Fruit fly (Drosophila melanogaster) whole organism, embryonic: ENCODE results near the gene nAChRalpha7.

Source experiments
- Aef1 ChIP-seq: fragments of 200-800 bp; sonication (Bioruptor generic); IDR thresholded peaks from 3 replicates; pipeline ENCODE4 v1.3.6; 2022; ENCODE audit warnings: missing biosample characterization, missing genetic modification characterization
- CG10209 ChIP-seq: fragments of 200-800 bp; sonication (Bioruptor generic); optimal IDR thresholded peaks from 3 replicates; lab custom pipeline; 2017; ENCODE audit warnings: missing biosample characterization, mild to moderate bottlenecking, missing genetic modification characterization, missing genetic modification reagents
- CG10462 ChIP-seq: fragments of 200-800 bp; sonication (Bioruptor generic); optimal IDR thresholded peaks from 2 replicates; lab custom pipeline; 2016; ENCODE audit warnings: missing biosample characterization, missing genetic modification characterization
- CG11695 ChIP-seq: fragments of 200-800 bp; sonication (Bioruptor generic); IDR thresholded peaks from 3 replicates; pipeline ENCODE4 v1.3.6; 2022; ENCODE audit warnings: missing biosample characterization, missing genetic modification characterization
- CG12219 ChIP-seq: fragments of 200-800 bp; sonication (Bioruptor generic); optimal IDR thresholded peaks from 3 replicates; lab custom pipeline; 2018; ENCODE audit warnings: missing biosample characterization, mild to moderate bottlenecking, missing genetic modification characterization
- CG12391 ChIP-seq: fragments of 200-800 bp; sonication (Bioruptor generic); optimal IDR thresholded peaks from 3 replicates; lab custom pipeline; 2018; ENCODE audit warnings: missing biosample characterization, mild to moderate bottlenecking, missing genetic modification characterization, moderate library complexity
- CG13424 ChIP-seq: fragments of 200-800 bp; sonication (Bioruptor generic); optimal IDR thresholded peaks from 2 replicates; lab custom pipeline; 2019; ENCODE audit warnings: missing biosample characterization, mild to moderate bottlenecking, missing genetic modification characterization, moderate library complexity
- CG13775 ChIP-seq: fragments of 200-800 bp; sonication (Bioruptor generic); optimal IDR thresholded peaks from 3 replicates; lab custom pipeline; 2017; ENCODE audit warnings: missing biosample characterization, mild to moderate bottlenecking, missing genetic modification characterization
- CG14441 ChIP-seq: fragments of 200-800 bp; sonication (Bioruptor generic); IDR thresholded peaks from 2 replicates; pipeline ENCODE4 v1.3.6; 2022; ENCODE audit warnings: missing biosample characterization, missing genetic modification characterization
- CG14710 ChIP-seq: fragments of 200-800 bp; sonication (Bioruptor generic); optimal IDR thresholded peaks from 3 replicates; lab custom pipeline; 2019; ENCODE audit warnings: missing biosample characterization, mild to moderate bottlenecking, missing genetic modification characterization, moderate library complexity
- CG14860 ChIP-seq: fragments of 200-800 bp; sonication (Bioruptor generic); IDR thresholded peaks from 3 replicates; pipeline ENCODE4 v1.3.6; 2022; ENCODE audit warnings: missing biosample characterization, missing genetic modification characterization; ENCODE audit not compliant: partially characterized antibody
- CG15269 ChIP-seq: fragments of 200-800 bp; sonication (Bioruptor generic); optimal IDR thresholded peaks from 2 replicates; lab custom pipeline; 2018; ENCODE audit warnings: missing biosample characterization, mild to moderate bottlenecking, missing genetic modification characterization, moderate library complexity
- CG1603 ChIP-seq: fragments of 200-800 bp; sonication (Bioruptor generic); optimal IDR thresholded peaks from 2 replicates; lab custom pipeline; 2019; ENCODE audit warnings: missing biosample characterization, mild to moderate bottlenecking, missing genetic modification characterization, moderate library complexity
- CG1647 ChIP-seq: fragments of 200-800 bp; sonication (Bioruptor generic); optimal IDR thresholded peaks from 3 replicates; lab custom pipeline; 2016; ENCODE audit warnings: missing biosample characterization, missing genetic modification characterization
- CG30020 ChIP-seq: fragments of 200-800 bp; optimal IDR thresholded peaks from 2 replicates; lab custom pipeline; 2019; ENCODE audit warnings: missing biosample characterization, mild to moderate bottlenecking, missing genetic modification characterization, moderate library complexity
- CG4617 ChIP-seq: fragments of 200-800 bp; sonication (Bioruptor generic); optimal IDR thresholded peaks from 3 replicates; lab custom pipeline; 2016; ENCODE audit warnings: missing biosample characterization, missing genetic modification characterization, borderline replicate concordance
- CG6254 ChIP-seq: fragments of 200-800 bp; sonication (Bioruptor generic); optimal IDR thresholded peaks from 3 replicates; lab custom pipeline; 2017; ENCODE audit warnings: mild to moderate bottlenecking, missing biosample characterization, missing genetic modification reagents, missing genetic modification characterization
- CG7839 ChIP-seq: fragments of 200-800 bp; sonication (Bioruptor generic); optimal IDR thresholded peaks from 3 replicates; lab custom pipeline; 2018; ENCODE audit warnings: missing biosample characterization, mild to moderate bottlenecking, missing genetic modification characterization, moderate library complexity
- CG8290 ChIP-seq, 3 experiments: fragments of 200-800 bp; sonication (Bioruptor generic); optimal IDR thresholded peaks; 2 replicates each; lab custom pipeline; 2016 to 2019; ENCODE audit warnings: missing biosample characterization in 3 of 3, missing genetic modification characterization in 3 of 3, mild to moderate bottlenecking in 2 of 3, moderate library complexity in 1 of 3
- CG9932 ChIP-seq: fragments of 200-800 bp; sonication (Bioruptor generic); IDR thresholded peaks from 2 replicates; pipeline ENCODE4 v1.3.6; 2022; ENCODE audit warnings: missing biosample characterization, missing genetic modification characterization
- E2f1 ChIP-seq: fragments of 200-800 bp; sonication (Bioruptor generic); IDR thresholded peaks from 2 replicates; pipeline ENCODE4 v1.3.6; 2022; ENCODE audit warnings: missing biosample characterization, missing genetic modification characterization
- Fer1 ChIP-seq: fragments of 200-800 bp; sonication (Bioruptor generic); optimal IDR thresholded peaks from 2 replicates; lab custom pipeline; 2017; ENCODE audit warnings: missing biosample characterization, mild to moderate bottlenecking, missing genetic modification characterization
- HHEX ChIP-seq: fragments of 200-800 bp; sonication (Bioruptor generic); optimal IDR thresholded peaks from 3 replicates; lab custom pipeline; 2017; ENCODE audit warnings: missing biosample characterization, mild to moderate bottlenecking, missing genetic modification characterization, missing genetic modification reagents
- HLH3B ChIP-seq: fragments of 200-800 bp; sonication (Bioruptor generic); IDR thresholded peaks from 2 replicates; pipeline ENCODE4 v1.3.6; 2022; ENCODE audit warnings: missing biosample characterization, missing genetic modification characterization
- Hr51 ChIP-seq, 2 experiments: fragments of 200-800 bp; sonication (Bioruptor generic); optimal IDR thresholded peaks; 2 replicates in 1 of 2; 3 replicates in 1 of 2; lab custom pipeline; 2016 to 2018; ENCODE audit warnings: missing biosample characterization in 2 of 2, missing genetic modification characterization in 2 of 2, mild to moderate bottlenecking in 1 of 2, moderate library complexity in 1 of 2
- Med ChIP-seq: fragments of 200-800 bp; sonication (Bioruptor generic); peaks from one replicate; lab custom pipeline; 2016; ENCODE audit warnings: missing biosample characterization, missing genetic modification characterization, mild to moderate bottlenecking, inconsistent platforms, moderate library complexity
- Meics ChIP-seq: fragments of 200-800 bp; sonication (Bioruptor generic); optimal IDR thresholded peaks from 2 replicates; lab custom pipeline; 2017; ENCODE audit warnings: missing biosample characterization, mild to moderate bottlenecking, missing genetic modification characterization
- NFAT ChIP-seq: fragments of 200-800 bp; sonication (Bioruptor generic); IDR thresholded peaks from 2 replicates; pipeline ENCODE4 v1.3.6; 2022; ENCODE audit warnings: missing biosample characterization, missing genetic modification characterization
- Neu2 ChIP-seq: fragments of 200-800 bp; sonication (Bioruptor generic); optimal IDR thresholded peaks from 3 replicates; lab custom pipeline; 2016; ENCODE audit warnings: missing biosample characterization, missing genetic modification characterization, borderline replicate concordance
- PHDP ChIP-seq: fragments of 200-800 bp; sonication (Bioruptor generic); optimal IDR thresholded peaks from 3 replicates; lab custom pipeline; 2018; ENCODE audit warnings: missing biosample characterization, mild to moderate bottlenecking, missing genetic modification characterization, moderate library complexity
- Rfx ChIP-seq: fragments of 200-800 bp; sonication (Bioruptor generic); IDR thresholded peaks from 2 replicates; pipeline ENCODE4 v1.3.6; 2022; ENCODE audit warnings: missing biosample characterization, missing genetic modification characterization
- Usf ChIP-seq: fragments of 200-800 bp; sonication (Bioruptor generic); optimal IDR thresholded peaks from 2 replicates; lab custom pipeline; 2017; ENCODE audit warnings: missing genotype, missing biosample characterization, missing genetic modification characterization
- Xrp1 ChIP-seq: fragments of 200-800 bp; sonication (Bioruptor generic); IDR thresholded peaks from 2 replicates; pipeline ENCODE4 v1.3.6; 2022; ENCODE audit warnings: missing biosample characterization, missing genetic modification characterization
- ac ChIP-seq: fragments of 200-800 bp; sonication (Bioruptor generic); optimal IDR thresholded peaks from 3 replicates; lab custom pipeline; 2017; ENCODE audit warnings: missing biosample characterization, mild to moderate bottlenecking, missing genetic modification characterization
- bab2 ChIP-seq: fragments of 200-800 bp; sonication (Bioruptor generic); optimal IDR thresholded peaks from 2 replicates; lab custom pipeline; 2016; ENCODE audit warnings: missing biosample characterization, missing genetic modification characterization
- bsh ChIP-seq, 2 experiments: fragments of 200-800 bp; sonication (Bioruptor generic); optimal IDR thresholded peaks; 2 replicates each; lab custom pipeline; 2017 to 2018; ENCODE audit warnings: mild to moderate bottlenecking in 2 of 2, missing biosample characterization in 2 of 2, missing genetic modification characterization in 2 of 2, moderate library complexity in 1 of 2
- caup ChIP-seq: fragments of 200-800 bp; sonication (Bioruptor generic); optimal IDR thresholded peaks from 3 replicates; lab custom pipeline; 2017; ENCODE audit warnings: missing biosample characterization, mild to moderate bottlenecking, missing genetic modification characterization, moderate library complexity; ENCODE audit not compliant: severe bottlenecking
- da ChIP-seq: fragments of 200-800 bp; sonication (Bioruptor generic); optimal IDR thresholded peaks from 2 replicates; lab custom pipeline; 2016; ENCODE audit warnings: missing biosample characterization, missing genetic modification characterization
- fd96Cb ChIP-seq: fragments of 200-800 bp; sonication (Bioruptor generic); optimal IDR thresholded peaks from 2 replicates; lab custom pipeline; 2018; ENCODE audit warnings: missing biosample characterization, mild to moderate bottlenecking, missing genetic modification characterization, moderate library complexity
- grau ChIP-seq: fragments of 200-800 bp; optimal IDR thresholded peaks from 3 replicates; lab custom pipeline; 2019; ENCODE audit warnings: missing biosample characterization, mild to moderate bottlenecking, missing genetic modification characterization, moderate library complexity
- hkb ChIP-seq, 2 experiments: fragments of 200-800 bp in 1 of 2; fragments of >200 bp in 1 of 2; sonication (Bioruptor generic) in 1 of 2; IDR thresholded peaks in 1 of 2; optimal IDR thresholded peaks in 1 of 2; 2 replicates each; pipeline versions ENCODE4 v1.3.6 to Lab custom; 2017 to 2022; ENCODE audit warnings: missing biosample characterization in 1 of 2, missing genetic modification characterization in 1 of 2
- jumu ChIP-seq: fragments of 200-800 bp; sonication (Bioruptor generic); optimal IDR thresholded peaks from 3 replicates; lab custom pipeline; 2016; ENCODE audit warnings: missing biosample characterization, missing genetic modification characterization
- sd ChIP-seq: fragments of 200-800 bp; sonication (Bioruptor generic); optimal IDR thresholded peaks from 3 replicates; lab custom pipeline; 2018; ENCODE audit warnings: missing biosample characterization, mild to moderate bottlenecking, missing genetic modification characterization, moderate library complexity
- sens ChIP-seq: fragments of 200-800 bp; sonication (Bioruptor generic); peaks from one replicate; lab custom pipeline; 2016; ENCODE audit warnings: missing biosample characterization, missing genetic modification characterization
- sens-2 ChIP-seq: fragments of 200-800 bp; sonication (Bioruptor generic); IDR thresholded peaks from 2 replicates; pipeline ENCODE4 v1.3.6; 2022; ENCODE audit warnings: missing biosample characterization, missing genetic modification characterization
- sob ChIP-seq: fragments of 200-800 bp; sonication (Bioruptor generic); IDR thresholded peaks from 2 replicates; pipeline ENCODE4 v1.3.6; 2022; ENCODE audit warnings: missing biosample characterization, missing genetic modification characterization
- vvl ChIP-seq: fragments of 200-800 bp; sonication (Bioruptor generic); IDR thresholded peaks from 2 replicates; pipeline ENCODE4 v1.3.6; 2022; ENCODE audit warnings: missing biosample characterization, missing genetic modification characterization
- wek ChIP-seq: fragments of 200-800 bp; sonication (Bioruptor generic); optimal IDR thresholded peaks from 3 replicates; lab custom pipeline; 2018; ENCODE audit warnings: missing biosample characterization, mild to moderate bottlenecking, missing genetic modification characterization, moderate library complexity

nAChRalpha7 gene

dm6 chrX:19281271-19281670 lies 67.0 kb downstream of the nAChRalpha7 start (continued):
- TF ChIP-seq ac (GFP tag; lab: Kevin White, UChicago) (no peak), caup (GFP tag; lab: Kevin White, UChicago) (peak; percentile 22), Aef1 (GFP tag; lab: Robert Waterston, UW) (peak; percentile 17; the same call in 1 of the 3 replicates), CG14860 (GFP tag; lab: Robert Waterston, UW) (no peak), Xrp1 (GFP tag; lab: Robert Waterston, UW) (peak; percentile 34; the same call in 1 of the 2 replicates), CG8290 (GFP tag; optimal IDR thresholded peaks at IDR 0.05; lab: Kevin White, UChicago) (no peak), CG8290 (tag; optimal IDR thresholded peaks at IDR 0.05; lab: Kevin White, UChicago) (peak in 1 of 2 experiments; percentile 59), CG30020 (no peak), fd96Cb (tag; lab: Kevin White, UChicago) (peak; percentile 8), CG6254 (GFP tag; lab: Kevin White, UChicago) (peak; percentile 9), CG14710 (tag; lab: Kevin White, UChicago) (no peak), sd (tag; lab: Kevin White, UChicago) (peak; percentile 47), vvl (GFP tag; lab: Robert Waterston, UW) (peak; percentile 59), CG4617 (no peak), CG13775 (peak; percentile 24), CG11695 (peak; percentile 27; the same call in 1 of the 3 replicates), Fer1 (GFP tag; lab: Kevin White, UChicago) (peak; percentile 3), E2f1 (GFP tag; lab: Robert Waterston, UW) (0 out of 2 replicates have a peak, but pooled peaks have one; percentile 15), CG15269 (tag; lab: Kevin White, UChicago) (peak; percentile 41), NFAT (GFP tag; lab: Robert Waterston, UW) (peak; percentile 24; the same call in 1 of the 2 replicates), hkb (optimal IDR thresholded peaks at IDR 0.05; lab: Kevin White, UChicago) (no peak), hkb (GFP tag; IDR thresholded peaks at IDR 0.05; lab: Robert Waterston, UW) (0 out of 2 replicates have a peak, but pooled peaks have one; percentile 34), HHEX (GFP tag; lab: Kevin White, UChicago) (peak; percentile 45), jumu (GFP tag; lab: Kevin White, UChicago) (no peak), CG10209 (peak; percentile 6), da (GFP tag; lab: Kevin White, UChicago) (no peak), Med (GFP tag; lab: Kevin White, UChicago) (peak; percentile 75), CG7839 (tag; lab: Kevin White, UChicago) (peak; percentile 27), wek (no peak), sob (0 out of 2 replicates have a peak, but pooled peaks have one; percentile 12), CG1647 (GFP tag; lab: Kevin White, UChicago) (no peak), grau (tag; lab: Kevin White, UChicago) (peak; percentile 26), sens-2 (GFP tag; lab: Robert Waterston, UW) (no peak), CG13424 (tag; lab: Kevin White, UChicago) (peak; percentile 6), PHDP (tag; lab: Kevin White, UChicago) (peak; percentile 28), bsh (GFP tag; optimal IDR thresholded peaks at IDR 0.05; lab: Kevin White, UChicago) (peak in 1 of 2 experiments; percentile 42), HLH3B (GFP tag; lab: Robert Waterston, UW) (0 out of 2 replicates have a peak, but pooled peaks have one; percentile 23), CG14441 (GFP tag; lab: Robert Waterston, UW) (peak; percentile 63; the same call in 1 of the 2 replicates), sens (GFP tag; lab: Kevin White, UChicago) (peak; percentile 14), Rfx (GFP tag; lab: Robert Waterston, UW) (peak; percentile 66), bab2 (GFP tag; lab: Kevin White, UChicago) (no peak), CG9932 (GFP tag; lab: Robert Waterston, UW) (peak; percentile 34; the same call in 1 of the 2 replicates), CG1603 (tag; lab: Kevin White, UChicago) (peak; percentile 30), CG10462 (GFP tag; lab: Kevin White, UChicago) (no peak), Neu2 (GFP tag; lab: Kevin White, UChicago) (no peak), Hr51 (GFP tag; optimal IDR thresholded peaks at IDR 0.05; lab: Kevin White, UChicago) (peak in 1 of 2 experiments; percentile 41), Usf (GFP tag; lab: Kevin White, UChicago) (no peak), Meics (GFP tag; lab: Kevin White, UChicago) (peak; percentile 56), CG12391 (peak; percentile 12), CG12219 (peak; percentile 5)
